Fruit fly (Drosophila melanogaster): ENCODE results near the gene RabX4.

RabX4 gene

dm6 chr3R:24875939-24876842, 48.0 kb upstream of the RabX4 start, which contains the start of gene CG3744 (continued):
- TF ChIP-seq CG11294 (GFP tag; IDR thresholded peaks at IDR 0.05), result peak; percentile 85
- peak; percentile 5 for TF ChIP-seq CG16779 (tag; optimal IDR thresholded peaks at IDR 0.05)
- peak; percentile 72 for TF ChIP-seq net (GFP tag; optimal IDR thresholded peaks at IDR 0.05)
- TF ChIP-seq CG9139 (GFP tag; optimal IDR thresholded peaks at IDR 0.05), result peak; percentile 17
- peak; percentile 38 for TF ChIP-seq CG11762 (GFP tag; optimal IDR thresholded peaks at IDR 0.05; ENCODE audit: insufficient read depth)
- TF ChIP-seq Hr39 (GFP tag; optimal IDR thresholded peaks at IDR 0.05), result peak; percentile 74
- TF ChIP-seq CG8632 (GFP tag; optimal IDR thresholded peaks at IDR 0.05), result peak; percentile 72
- no peak for TF ChIP-seq CG6276 (GFP tag; optimal IDR thresholded peaks at IDR 0.05)
- peak; percentile 82 for TF ChIP-seq OdsH (GFP tag; optimal IDR thresholded peaks at IDR 0.05)
- peak; percentile 75 for TF ChIP-seq svp (GFP tag)
- peak in 1 of 2 experiments; percentile 70 for TF ChIP-seq salr (GFP tag; optimal IDR thresholded peaks at IDR 0.05)
- peak; percentile 81 for TF ChIP-seq Eip93F (GFP tag; optimal IDR thresholded peaks at IDR 0.05)
- no peak for TF ChIP-seq pdm3 (GFP tag; optimal IDR thresholded peaks at IDR 0.05)
- no peak for TF ChIP-seq CG10631 (GFP tag; optimal IDR thresholded peaks at IDR 0.05)
- peak; percentile 13 for TF ChIP-seq Lpt (GFP tag; optimal IDR thresholded peaks at IDR 0.05)
- peak; percentile 64 for TF ChIP-seq topi (GFP tag; optimal IDR thresholded peaks at IDR 0.05)
- TF ChIP-seq Eip75B (GFP tag; optimal IDR thresholded peaks at IDR 0.05), result peak; percentile 55
- TF ChIP-seq Hr38 (GFP tag; optimal IDR thresholded peaks at IDR 0.05), result no peak

DNA sequence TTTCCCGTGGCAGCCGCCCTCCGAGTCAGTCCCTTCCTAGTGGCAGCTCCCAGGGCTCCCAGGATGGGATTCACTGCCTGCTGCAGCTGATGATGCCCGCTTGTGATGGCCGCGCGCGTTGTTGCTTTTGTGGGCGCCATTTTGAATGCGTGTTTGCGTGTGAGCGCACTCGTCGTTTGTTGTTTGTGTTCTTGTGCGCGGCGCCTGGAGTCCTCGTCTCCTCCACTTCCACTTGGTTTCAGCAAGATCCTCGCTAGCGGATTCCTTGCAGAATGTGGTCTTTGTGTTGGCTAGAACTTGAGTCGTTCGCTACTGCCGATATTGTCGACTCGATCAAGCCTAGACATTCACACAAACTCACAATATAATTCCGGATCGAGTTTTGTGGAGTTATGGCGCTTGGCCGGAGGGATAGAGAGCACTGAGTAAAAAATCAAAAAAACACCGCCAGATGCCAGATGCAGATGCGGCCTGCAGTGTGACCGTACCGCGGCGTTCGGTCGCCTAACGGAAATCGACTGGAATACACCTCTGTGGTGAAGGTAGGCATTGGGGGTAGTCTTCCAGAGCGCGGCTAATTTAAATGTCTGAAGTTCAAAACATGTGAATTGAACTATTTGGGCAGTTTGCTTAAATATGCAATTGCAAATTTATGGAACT, 42.3 kb upstream of the RabX4 start, which contains the start of gene CycB3:
Gene CycB3 (minus strand): TSS at position 428 of the 660 bp plus-strand sequence.
- TF ChIP-seq eg (GFP tag; IDR thresholded peaks at IDR 0.05) (peak; percentile 41; the same call in 1 of the 3 replicates), CG11294 (GFP tag; IDR thresholded peaks at IDR 0.05) (no peak), CG3032 (tag; optimal IDR thresholded peaks at IDR 0.05) (peak; percentile 14), Eip78C (GFP tag) (peak; percentile 67), Eip75B (GFP tag; optimal IDR thresholded peaks at IDR 0.05) (no peak), Ets96B (tag; optimal IDR thresholded peaks at IDR 0.05) (no peak), Gug (GFP tag; IDR thresholded peaks at IDR 0.05) (no peak), Hr4 (GFP tag; optimal IDR thresholded peaks at IDR 0.05) (no peak), CG16779 (tag; optimal IDR thresholded peaks at IDR 0.05) (no peak), ss (GFP tag; optimal IDR thresholded peaks at IDR 0.05) (peak; percentile 36 to 73), CG1621 (tag; optimal IDR thresholded peaks at IDR 0.05) (peak; percentile 57), Lpt (GFP tag; optimal IDR thresholded peaks at IDR 0.05) (no peak), CG6854 (GFP tag; optimal IDR thresholded peaks at IDR 0.05) (peak; percentile 32), CG6163 (GFP tag; IDR thresholded peaks at IDR 0.05) (peak; percentile 9; the same call in 1 of the 3 replicates), CG10631 (GFP tag; optimal IDR thresholded peaks at IDR 0.05) (no peak), Sox14 (GFP tag; optimal IDR thresholded peaks at IDR 0.05) (peak; percentile 29)

dm6 chr3R:24867956-24868355, 39.7 kb upstream of the RabX4 start:
- no peak for TF ChIP-seq Hr38 (GFP tag; optimal IDR thresholded peaks at IDR 0.05)
- TF ChIP-seq cyc (GFP tag; optimal IDR thresholded peaks at IDR 0.05), result no peak
- TF ChIP-seq CG15336 (GFP tag; IDR thresholded peaks at IDR 0.05), result no peak
- no peak for TF ChIP-seq CG1621 (tag; optimal IDR thresholded peaks at IDR 0.05)
- TF ChIP-seq Eip93F (GFP tag; optimal IDR thresholded peaks at IDR 0.05), result no peak
- no peak for TF ChIP-seq spab (GFP tag; optimal IDR thresholded peaks at IDR 0.05)
- no peak for TF ChIP-seq Hr39 (GFP tag; optimal IDR thresholded peaks at IDR 0.05)
- TF ChIP-seq CG9139 (GFP tag; optimal IDR thresholded peaks at IDR 0.05), result no peak
- no peak for TF ChIP-seq dsx (GFP tag; optimal IDR thresholded peaks at IDR 0.05; ENCODE audit: poor library complexity, severe bottlenecking)
- TF ChIP-seq Sox102F (GFP tag; optimal IDR thresholded peaks at IDR 0.05), result no peak
- no peak for TF ChIP-seq Met (GFP tag; optimal IDR thresholded peaks at IDR 0.05)

Data from whole organism, prepupa.